Fruit fly (Drosophila melanogaster) whole organism, embryonic: ENCODE measurements around the gene Spn28Dc.
A peak's percentile ranks its signal among the peaks of the same experiment; 100 is the strongest.

Experiments
- CG10366 ChIP-seq: fragments of 200-800 bp; sonication (Bioruptor generic); IDR thresholded peaks from 2 replicates; pipeline ENCODE4 v1.3.6; 2022; ENCODE audit warnings: missing biosample characterization, missing genetic modification characterization
- CG10543 ChIP-seq: fragments of 200-800 bp; sonication (Bioruptor generic); optimal IDR thresholded peaks from 3 replicates; lab custom pipeline; 2017; ENCODE audit warnings: missing biosample characterization, mild to moderate bottlenecking, missing genetic modification characterization, moderate library complexity
- CG11504 ChIP-seq: fragments of 200-800 bp; sonication (Bioruptor generic); optimal IDR thresholded peaks from 3 replicates; lab custom pipeline; 2019; ENCODE audit warnings: missing biosample characterization, mild to moderate bottlenecking, missing genetic modification characterization, moderate library complexity
- CG12659 ChIP-seq: fragments of 200-800 bp; sonication (Bioruptor generic); optimal IDR thresholded peaks from 3 replicates; lab custom pipeline; 2017; ENCODE audit warnings: mild to moderate bottlenecking, missing biosample characterization, missing genetic modification reagents, missing genetic modification characterization
- CG13287 ChIP-seq: fragments of 200-800 bp; sonication (Bioruptor generic); IDR thresholded peaks from 2 replicates; pipeline ENCODE4 v1.3.6; 2022; ENCODE audit warnings: missing biosample characterization, missing genetic modification characterization; ENCODE audit not compliant: partially characterized antibody
- CG13775 ChIP-seq: fragments of 200-800 bp; sonication (Bioruptor generic); optimal IDR thresholded peaks from 3 replicates; lab custom pipeline; 2017; ENCODE audit warnings: missing biosample characterization, mild to moderate bottlenecking, missing genetic modification characterization
- CG14441 ChIP-seq: fragments of 200-800 bp; sonication (Bioruptor generic); IDR thresholded peaks from 2 replicates; pipeline ENCODE4 v1.3.6; 2022; ENCODE audit warnings: missing biosample characterization, missing genetic modification characterization
- CG14667 ChIP-seq: fragments of 200-800 bp; sonication (Bioruptor generic); IDR thresholded peaks from 2 replicates; pipeline ENCODE4 v1.3.6; 2022; ENCODE audit warnings: missing biosample characterization, missing genetic modification characterization
- CG16813 ChIP-seq: fragments of 200-800 bp; sonication (Bioruptor generic); IDR thresholded peaks from 3 replicates; pipeline ENCODE4 v1.3.6; 2022; ENCODE audit warnings: missing biosample characterization, missing genetic modification characterization; ENCODE audit not compliant: partially characterized antibody
- CG17802 ChIP-seq: fragments of 200-800 bp; sonication (Bioruptor generic); optimal IDR thresholded peaks from 2 replicates; lab custom pipeline; 2018; ENCODE audit warnings: missing biosample characterization, mild to moderate bottlenecking, missing genetic modification characterization, moderate library complexity
- CG17829 ChIP-seq: fragments of 200-800 bp; optimal IDR thresholded peaks from 2 replicates; lab custom pipeline; 2019; ENCODE audit warnings: missing biosample characterization, mild to moderate bottlenecking, missing genetic modification characterization, moderate library complexity
- CG18262 ChIP-seq: fragments of 200-800 bp; optimal IDR thresholded peaks from 3 replicates; lab custom pipeline; 2019; ENCODE audit warnings: missing biosample characterization, mild to moderate bottlenecking, missing genetic modification characterization, moderate library complexity
- CG18599 ChIP-seq: fragments of 200-800 bp; sonication (Bioruptor generic); optimal IDR thresholded peaks from 3 replicates; lab custom pipeline; 2017; ENCODE audit warnings: missing biosample characterization, missing genetic modification characterization, mild to moderate bottlenecking, moderate library complexity, missing genetic modification reagents
- CG2120 ChIP-seq: fragments of 200-800 bp; sonication (Bioruptor generic); optimal IDR thresholded peaks from 3 replicates; lab custom pipeline; 2016; ENCODE audit warnings: missing biosample characterization, missing genetic modification characterization
- CG3065 ChIP-seq: fragments of 200-800 bp; sonication (Bioruptor generic); optimal IDR thresholded peaks from 2 replicates; lab custom pipeline; 2016; ENCODE audit warnings: missing biosample characterization, missing genetic modification characterization
- CG3163 ChIP-seq: fragments of 200-800 bp; sonication (Bioruptor generic); optimal IDR thresholded peaks from 3 replicates; lab custom pipeline; 2016; ENCODE audit warnings: missing biosample characterization, missing genetic modification characterization
- CG34224 ChIP-seq: fragments of 200-800 bp; sonication (Bioruptor generic); IDR thresholded peaks from 3 replicates; pipeline ENCODE4 v1.3.6; 2022; ENCODE audit warnings: missing biosample characterization, missing genetic modification characterization; ENCODE audit not compliant: partially characterized antibody
- CG34422 ChIP-seq: fragments of 200-800 bp; sonication (Bioruptor generic); IDR thresholded peaks from 3 replicates; pipeline ENCODE4 v1.3.6; 2022; ENCODE audit warnings: missing biosample characterization, missing genetic modification characterization
- CG3995 ChIP-seq: fragments of 200-800 bp; sonication (Bioruptor generic); optimal IDR thresholded peaks from 3 replicates; lab custom pipeline; 2016; ENCODE audit warnings: missing biosample characterization, missing genetic modification characterization
- CG4282 ChIP-seq: fragments of 200-800 bp; sonication (Bioruptor generic); optimal IDR thresholded peaks from 2 replicates; lab custom pipeline; 2016; ENCODE audit warnings: missing biosample characterization, missing genetic modification characterization
- CG4424 ChIP-seq: fragments of 200-800 bp; sonication (Bioruptor generic); optimal IDR thresholded peaks from 3 replicates; lab custom pipeline; 2016; ENCODE audit warnings: missing biosample characterization, missing genetic modification characterization
- CG4730 ChIP-seq: fragments of 200-800 bp; sonication (Bioruptor generic); IDR thresholded peaks from 2 replicates; pipeline ENCODE4 v1.3.6; 2022; ENCODE audit warnings: missing biosample characterization, missing genetic modification characterization
- CG5245 ChIP-seq: fragments of 200-800 bp; sonication (Bioruptor generic); optimal IDR thresholded peaks from 3 replicates; lab custom pipeline; 2016; ENCODE audit warnings: missing biosample characterization, missing genetic modification characterization
- CG7357 ChIP-seq: fragments of 200-800 bp; sonication (Bioruptor generic); IDR thresholded peaks from 3 replicates; pipeline ENCODE4 v1.3.6; 2022; ENCODE audit warnings: missing biosample characterization, missing genetic modification characterization
- CG7963 ChIP-seq: fragments of 200-800 bp; sonication (Bioruptor generic); IDR thresholded peaks from 3 replicates; pipeline ENCODE4 v1.3.6; 2022; ENCODE audit warnings: missing biosample characterization, missing genetic modification characterization; ENCODE audit not compliant: partially characterized antibody
- CG8924 ChIP-seq: fragments of 200-800 bp; optimal IDR thresholded peaks from 3 replicates; lab custom pipeline; 2019; ENCODE audit warnings: missing biosample characterization, mild to moderate bottlenecking, missing genetic modification characterization, moderate library complexity
- CkIIα-i1 ChIP-seq: fragments of 200-800 bp; sonication (Bioruptor generic); IDR thresholded peaks from 2 replicates; pipeline ENCODE4 v1.3.6; 2022; ENCODE audit warnings: missing biosample characterization, missing genetic modification characterization
- D19A ChIP-seq: fragments of 200-800 bp; optimal IDR thresholded peaks from 3 replicates; lab custom pipeline; 2019; ENCODE audit warnings: missing biosample characterization, mild to moderate bottlenecking, missing genetic modification characterization, moderate library complexity
- Dll ChIP-seq: fragments of 200-800 bp; sonication (Bioruptor generic); IDR thresholded peaks from 4 replicates; pipeline ENCODE4 v1.3.6; 2022; ENCODE audit warnings: missing biosample characterization, missing genetic modification characterization; ENCODE audit not compliant: partially characterized antibody
- Hr3 ChIP-seq: fragments of 200-800 bp; sonication (Bioruptor generic); optimal IDR thresholded peaks from 3 replicates; lab custom pipeline; 2016; ENCODE audit warnings: missing biosample characterization, missing genetic modification characterization
- Hr51 ChIP-seq, 2 experiments: fragments of 200-800 bp; sonication (Bioruptor generic); optimal IDR thresholded peaks; 2 replicates in 1 of 2; 3 replicates in 1 of 2; lab custom pipeline; 2016 to 2018; ENCODE audit warnings: missing biosample characterization in 2 of 2, missing genetic modification characterization in 2 of 2, mild to moderate bottlenecking in 1 of 2, moderate library complexity in 1 of 2
- Scr ChIP-seq: fragments of 200-800 bp; sonication (Bioruptor generic); IDR thresholded peaks from 2 replicates; pipeline ENCODE4 v1.3.6; 2022; ENCODE audit warnings: missing biosample characterization, missing genetic modification characterization; ENCODE audit not compliant: partially characterized antibody
- TFAM ChIP-seq: fragments of 200-800 bp; sonication (Bioruptor generic); optimal IDR thresholded peaks from 2 replicates; lab custom pipeline; 2017; ENCODE audit warnings: missing biosample characterization, missing genetic modification characterization, inconsistent platforms
- aop ChIP-seq: fragments of 200-800 bp; sonication (Bioruptor generic); IDR thresholded peaks from 2 replicates; pipeline ENCODE4 v1.3.6; 2022; ENCODE audit warnings: missing biosample characterization, missing genetic modification characterization
- bbx ChIP-seq: fragments of 200-800 bp; sonication (Bioruptor generic); IDR thresholded peaks from 2 replicates; pipeline ENCODE4 v1.3.6; 2022; ENCODE audit warnings: missing biosample characterization, missing genetic modification characterization; ENCODE audit not compliant: partially characterized antibody
- eyg ChIP-seq: fragments of 200-800 bp; sonication (Bioruptor generic); optimal IDR thresholded peaks from 3 replicates; lab custom pipeline; 2016; ENCODE audit warnings: missing biosample characterization, missing genetic modification characterization
- fd64A ChIP-seq: fragments of 200-800 bp; sonication (Bioruptor generic); optimal IDR thresholded peaks from 3 replicates; lab custom pipeline; 2018; ENCODE audit warnings: missing biosample characterization, mild to moderate bottlenecking, missing genetic modification characterization
- fru ChIP-seq: fragments of >200 bp; optimal IDR thresholded peaks from 2 replicates; lab custom pipeline; 2017
- hkb ChIP-seq, 2 experiments: fragments of 200-800 bp in 1 of 2; fragments of >200 bp in 1 of 2; sonication (Bioruptor generic) in 1 of 2; IDR thresholded peaks in 1 of 2; optimal IDR thresholded peaks in 1 of 2; 2 replicates each; pipeline versions ENCODE4 v1.3.6 to Lab custom; 2017 to 2022; ENCODE audit warnings: missing biosample characterization in 1 of 2, missing genetic modification characterization in 1 of 2
- jing ChIP-seq: fragments of 200-800 bp; sonication (Bioruptor generic); optimal IDR thresholded peaks from 2 replicates; lab custom pipeline; 2018; ENCODE audit warnings: missing biosample characterization, mild to moderate bottlenecking, missing genetic modification characterization
- ken ChIP-seq: fragments of 200-800 bp; sonication (Bioruptor generic); IDR thresholded peaks from 3 replicates; pipeline ENCODE4 v1.3.6; 2022; ENCODE audit warnings: missing biosample characterization, missing genetic modification characterization
- phol ChIP-seq: fragments of 200-800 bp; sonication (Bioruptor generic); optimal IDR thresholded peaks from 3 replicates; lab custom pipeline; 2018; ENCODE audit warnings: missing biosample characterization, mild to moderate bottlenecking, missing genetic modification characterization, moderate library complexity
- psq ChIP-seq: fragments of 200-800 bp; sonication (Bioruptor generic); optimal IDR thresholded peaks from 2 replicates; lab custom pipeline; 2017; ENCODE audit warnings: missing biosample characterization, missing genetic modification characterization
- pum ChIP-seq: fragments of 200-800 bp; sonication (Bioruptor generic); optimal IDR thresholded peaks from 2 replicates; lab custom pipeline; 2016; ENCODE audit warnings: missing biosample characterization, missing genetic modification characterization
- run ChIP-seq: fragments of 200-800 bp; sonication (Bioruptor generic); optimal IDR thresholded peaks from 3 replicates; lab custom pipeline; 2018; ENCODE audit warnings: missing biosample characterization, mild to moderate bottlenecking, missing genetic modification characterization
- vvl ChIP-seq: fragments of 200-800 bp; sonication (Bioruptor generic); IDR thresholded peaks from 2 replicates; pipeline ENCODE4 v1.3.6; 2022; ENCODE audit warnings: missing biosample characterization, missing genetic modification characterization
- zen2 ChIP-seq: fragments of 200-800 bp; sonication (Bioruptor generic); IDR thresholded peaks from 3 replicates; pipeline ENCODE4 v1.3.6; 2022; ENCODE audit warnings: missing biosample characterization, missing genetic modification characterization; ENCODE audit not compliant: partially characterized antibody

The Spn28Dc gene

DNA sequence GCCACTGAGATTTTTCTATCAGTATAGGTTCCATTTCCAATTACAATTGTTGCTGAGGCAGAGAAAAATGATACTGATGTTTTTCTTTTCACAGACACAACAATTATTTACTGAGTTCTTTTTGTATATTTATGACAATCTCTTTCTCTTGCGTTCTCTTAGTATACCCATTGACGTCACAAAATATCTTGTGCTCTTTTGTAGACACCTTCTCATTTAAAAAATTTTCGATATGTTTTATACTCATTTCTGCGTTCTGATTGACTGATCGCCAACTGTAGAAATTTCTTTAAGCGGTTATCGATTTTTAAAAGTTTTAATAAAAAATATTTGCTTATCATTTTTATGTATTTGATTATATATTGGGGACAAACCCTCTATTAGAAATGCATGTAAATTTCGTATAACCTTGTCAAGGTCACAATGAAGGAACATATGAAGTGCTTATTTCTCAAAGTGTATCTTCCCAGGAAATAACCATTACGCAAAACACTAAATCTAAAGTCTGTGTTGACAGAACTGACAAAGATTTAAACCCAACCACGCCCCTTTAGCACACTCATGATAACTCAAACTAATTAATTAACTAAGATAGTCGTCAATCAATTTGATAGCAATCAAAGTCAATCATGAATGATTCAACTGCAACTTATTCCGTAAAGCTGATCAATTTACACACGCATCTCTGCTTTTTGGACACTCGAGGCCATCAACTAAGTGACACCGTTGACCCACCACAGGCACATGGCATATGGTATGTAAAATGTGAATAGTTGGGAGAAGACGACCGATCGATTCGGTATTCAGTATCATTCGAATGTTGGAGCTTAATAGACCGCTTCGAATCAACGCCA is 3.8 kb upstream of the Spn28Dc start, which contains the start of the genes Glyat and Tg:
Gene Glyat, minus strand, starts transcription at position 51 of the 854 bp plus-strand sequence.
Gene Tg, plus strand, starts transcription at position 804 of the 854 bp plus-strand sequence.
- TF ChIP-seq CG14441 (GFP tag; lab: Robert Waterston, UW): peak; percentile 19; the same call in 1 of the 2 replicates
- TF ChIP-seq zen2 (GFP tag; lab: Robert Waterston, UW): peak; percentile 68; the same call in 2 of the 3 replicates
- no peak for TF ChIP-seq CG14667
- no peak for TF ChIP-seq pum (GFP tag; lab: Kevin White, UChicago)
- peak; percentile 65 for TF ChIP-seq CG13287 (GFP tag; lab: Robert Waterston, UW)
- TF ChIP-seq CG13775: peak; percentile 9
- TF ChIP-seq CG5245 (GFP tag; lab: Kevin White, UChicago): no peak
- TF ChIP-seq CG7357 (GFP tag; lab: Robert Waterston, UW): no peak
- no peak for TF ChIP-seq Hr3 (GFP tag; lab: Kevin White, UChicago)
- peak; percentile 50; the same call in 2 of the 3 replicates for TF ChIP-seq CG16813
- peak; percentile 66; the same call in 2 of the 3 replicates for TF ChIP-seq CG34224
- TF ChIP-seq CG3995 (GFP tag; lab: Kevin White, UChicago): no peak
- TF ChIP-seq D19A (tag; lab: Kevin White, UChicago): peak; percentile 1
- no peak for TF ChIP-seq aop
- peak; percentile 7 for TF ChIP-seq CG18262 (tag; lab: Kevin White, UChicago)
- TF ChIP-seq CG18599 (GFP tag; lab: Kevin White, UChicago): peak; percentile 42
- TF ChIP-seq CG10366: no peak
- 0 out of 3 replicates have a peak, but pooled peaks have one; percentile 43 for TF ChIP-seq CG7963
- peak; percentile 36 for TF ChIP-seq CG12659 (GFP tag; lab: Kevin White, UChicago)
- TF ChIP-seq bbx: peak; percentile 48; the same call in 1 of the 2 replicates
- TF ChIP-seq CG3065: no peak
- no peak for TF ChIP-seq TFAM (GFP tag; lab: Kevin White, UChicago)
- TF ChIP-seq eyg (GFP tag; lab: Kevin White, UChicago): no peak
- TF ChIP-seq phol (tag; lab: Kevin White, UChicago): peak; percentile 15
- TF ChIP-seq psq (GFP tag; lab: Kevin White, UChicago): no peak
- peak; percentile 51 for TF ChIP-seq Scr (GFP tag; lab: Robert Waterston, UW)
- no peak for TF ChIP-seq hkb (optimal IDR thresholded peaks at IDR 0.05; lab: Kevin White, UChicago)
- 0 out of 2 replicates have a peak, but pooled peaks have one; percentile 36 for TF ChIP-seq hkb (GFP tag; IDR thresholded peaks at IDR 0.05; lab: Robert Waterston, UW)
- TF ChIP-seq CG34422 (GFP tag; lab: Robert Waterston, UW): 0 out of 3 replicates have a peak, but pooled peaks have one; percentile 33
- TF ChIP-seq Hr51 (GFP tag; optimal IDR thresholded peaks at IDR 0.05; lab: Kevin White, UChicago): peak in 1 of 2 experiments; percentile 8
- TF ChIP-seq jing (GFP tag; lab: Kevin White, UChicago): no peak
- peak; percentile 67 for TF ChIP-seq vvl
- peak; percentile 11 for TF ChIP-seq CG10543 (GFP tag; lab: Kevin White, UChicago)
- TF ChIP-seq run (tag; lab: Kevin White, UChicago): no peak
- 0 out of 3 replicates have a peak, but pooled peaks have one; percentile 42 for TF ChIP-seq ken (GFP tag; lab: Robert Waterston, UW)
- no peak for TF ChIP-seq fd64A (GFP tag; lab: Kevin White, UChicago)
- no peak for TF ChIP-seq CG4424 (GFP tag; lab: Kevin White, UChicago)
- peak; percentile 99 for TF ChIP-seq CG3163 (GFP tag; lab: Kevin White, UChicago)
- no peak for TF ChIP-seq CkIIα-i1 (GFP tag; lab: Robert Waterston, UW)
- TF ChIP-seq CG17829 (tag; lab: Kevin White, UChicago): peak; percentile 19
- peak; percentile 67; the same call in 3 of the 4 replicates for TF ChIP-seq Dll (GFP tag; lab: Robert Waterston, UW)
- peak; percentile 51 for TF ChIP-seq CG11504 (tag; lab: Kevin White, UChicago)
- TF ChIP-seq CG8924 (tag; lab: Kevin White, UChicago): peak; percentile 36
- TF ChIP-seq CG4282: no peak
- TF ChIP-seq CG4730 (GFP tag; lab: Robert Waterston, UW): no peak
- no peak for TF ChIP-seq fru (lab: Kevin White, UChicago)
- peak; percentile 45 for TF ChIP-seq CG2120 (GFP tag; lab: Kevin White, UChicago)
- TF ChIP-seq CG17802: no peak
